Worm (Caenorhabditis elegans) whole organism, L3 larva: ENCODE data around the gene R53.8.

ENCODE experiments used
- nhr-11 ChIP-seq: fragments of 150-350 bp; optimal IDR thresholded peaks from 2 replicates; lab custom pipeline; 2014; ENCODE audit warnings: missing biosample characterization, missing genetic modification characterization
- pha-4 ChIP-seq: fragments of 150-350 bp; optimal IDR thresholded peaks from 2 replicates; lab custom pipeline; 2014; ENCODE audit warnings: missing biosample characterization, missing genetic modification reagents, missing genetic modification characterization
- snpc-4 ChIP-seq: fragments of 150-350 bp; optimal IDR thresholded peaks from 2 replicates; lab custom pipeline; 2014; ENCODE audit warnings: missing biosample characterization, missing genetic modification characterization
- zag-1 ChIP-seq: fragments of 150-350 bp; optimal IDR thresholded peaks from 2 replicates; lab custom pipeline; 2014; ENCODE audit warnings: missing biosample characterization, missing genetic modification characterization

ce11 chrII:9963808-9964207 is 12.7 kb upstream of the R53.8 start:
- TF ChIP-seq nhr-11 (no peak), zag-1 (tag; lab: Kevin White, UChicago) (no peak), snpc-4 (tag; lab: Kevin White, UChicago) (no peak), pha-4 (tag; lab: Kevin White, UChicago) (no peak)
